Fruit fly (Drosophila melanogaster) whole organism, prepupa: ENCODE measurements around the gene CG42749.

ENCODE experiments used
- CG10669 ChIP-seq: fragments of 200-800 bp; sonication (Bioruptor generic); optimal IDR thresholded peaks from 3 replicates; lab custom pipeline; 2018; ENCODE audit warnings: missing biosample characterization, mild to moderate bottlenecking, missing genetic modification characterization, moderate library complexity
- CG11294 ChIP-seq: fragments of 200-800 bp; sonication (Bioruptor generic); IDR thresholded peaks from 2 replicates; pipeline ENCODE4 v1.3.6; 2022; ENCODE audit warnings: missing biosample characterization, missing genetic modification characterization
- CG11902 ChIP-seq: fragments of 200-800 bp; sonication (Bioruptor generic); optimal IDR thresholded peaks from 3 replicates; lab custom pipeline; 2016; ENCODE audit warnings: missing biosample characterization, missing genetic modification characterization
- CG15336 ChIP-seq: fragments of 200-800 bp; sonication (Bioruptor generic); IDR thresholded peaks from 2 replicates; pipeline ENCODE4 v1.3.6; 2022; ENCODE audit warnings: missing biosample characterization, missing genetic modification characterization
- CG16779 ChIP-seq: fragments of 200-800 bp; sonication (Bioruptor generic); optimal IDR thresholded peaks from 3 replicates; lab custom pipeline; 2017; ENCODE audit warnings: missing biosample characterization, mild to moderate bottlenecking, missing genetic modification characterization
- CG31627 ChIP-seq: fragments of 200-800 bp; sonication (Bioruptor generic); optimal IDR thresholded peaks from 3 replicates; lab custom pipeline; 2016; ENCODE audit warnings: missing biosample characterization, missing genetic modification characterization
- CG32006 ChIP-seq: fragments of 200-800 bp; sonication (Bioruptor generic); optimal IDR thresholded peaks from 3 replicates; lab custom pipeline; 2017; ENCODE audit warnings: missing biosample characterization, mild to moderate bottlenecking, missing genetic modification characterization
- CG4318 ChIP-seq: fragments of 200-800 bp; sonication (Bioruptor generic); optimal IDR thresholded peaks from 3 replicates; lab custom pipeline; 2017; ENCODE audit warnings: missing biosample characterization, mild to moderate bottlenecking, missing genetic modification characterization
- CG6163 ChIP-seq: fragments of 200-800 bp; sonication (Bioruptor generic); IDR thresholded peaks from 3 replicates; pipeline ENCODE4 v1.3.6; 2022; ENCODE audit warnings: missing biosample characterization, missing genetic modification characterization
- CG6276 ChIP-seq: fragments of 200-800 bp; sonication (Bioruptor generic); optimal IDR thresholded peaks from 2 replicates; lab custom pipeline; 2017; ENCODE audit warnings: missing biosample characterization, mild to moderate bottlenecking, missing genetic modification characterization
- CG6808 ChIP-seq: fragments of 200-800 bp; sonication (Bioruptor generic); optimal IDR thresholded peaks from 3 replicates; lab custom pipeline; 2017; ENCODE audit warnings: missing biosample characterization, missing genetic modification characterization, mild to moderate bottlenecking, moderate library complexity, missing genetic modification reagents
- CG7368 ChIP-seq: fragments of 200-800 bp; sonication (Bioruptor generic); optimal IDR thresholded peaks from 3 replicates; lab custom pipeline; 2016; ENCODE audit warnings: missing biosample characterization, missing genetic modification characterization
- CG8319 ChIP-seq: fragments of 200-800 bp; sonication (Bioruptor generic); optimal IDR thresholded peaks from 3 replicates; lab custom pipeline; 2016; ENCODE audit warnings: missing biosample characterization, missing genetic modification characterization
- CG9139 ChIP-seq: fragments of 200-800 bp; sonication (Bioruptor generic); optimal IDR thresholded peaks from 3 replicates; lab custom pipeline; 2017; ENCODE audit warnings: missing biosample characterization, mild to moderate bottlenecking, missing genetic modification characterization
- Eip78C ChIP-seq: fragments of 200-800 bp; sonication (Bioruptor generic); peaks from one replicate; lab custom pipeline; 2016; ENCODE audit warnings: missing biosample characterization, missing genetic modification characterization
- Gug ChIP-seq: fragments of 200-800 bp; sonication (Bioruptor generic); IDR thresholded peaks from 2 replicates; pipeline ENCODE4 v1.3.6; 2022; ENCODE audit warnings: missing biosample characterization, missing genetic modification characterization
- Hr38 ChIP-seq: sonication (Bioruptor generic); optimal IDR thresholded peaks from 2 replicates; lab custom pipeline; 2016; ENCODE audit warnings: missing biosample characterization, missing genetic modification characterization
- Hr4 ChIP-seq: fragments of 200-800 bp; sonication (Bioruptor generic); optimal IDR thresholded peaks from 3 replicates; lab custom pipeline; 2016; ENCODE audit warnings: missing biosample characterization, missing genetic modification characterization
- Smox ChIP-seq: fragments of 200-800 bp; sonication (Bioruptor generic); optimal IDR thresholded peaks from 3 replicates; lab custom pipeline; 2016; ENCODE audit warnings: missing biosample characterization, missing genetic modification characterization
- Sox102F ChIP-seq: fragments of 200-800 bp; sonication (Bioruptor generic); optimal IDR thresholded peaks from 2 replicates; lab custom pipeline; 2016; ENCODE audit warnings: missing biosample characterization, mild to moderate bottlenecking, missing genetic modification characterization
- achi ChIP-seq: fragments of 200-800 bp; sonication (Bioruptor generic); optimal IDR thresholded peaks from 3 replicates; lab custom pipeline; 2016; ENCODE audit warnings: missing biosample characterization, missing genetic modification characterization
- cyc ChIP-seq: fragments of 200-800 bp; sonication (Bioruptor generic); optimal IDR thresholded peaks from 3 replicates; lab custom pipeline; 2016; ENCODE audit warnings: missing biosample characterization, missing genetic modification characterization
- dac ChIP-seq: fragments of 200-800 bp; sonication (Bioruptor generic); optimal IDR thresholded peaks from 2 replicates; lab custom pipeline; 2017; ENCODE audit warnings: missing biosample characterization, mild to moderate bottlenecking, missing genetic modification characterization
- dsx ChIP-seq: fragments of 200-800 bp; optimal IDR thresholded peaks from 3 replicates; lab custom pipeline; 2019; ENCODE audit warnings: missing biosample characterization, mild to moderate bottlenecking, missing genetic modification characterization, moderate library complexity; ENCODE audit not compliant: poor library complexity, severe bottlenecking
- eg ChIP-seq: fragments of 200-800 bp; sonication (Bioruptor generic); IDR thresholded peaks from 3 replicates; pipeline ENCODE4 v1.3.6; 2022; ENCODE audit warnings: missing biosample characterization, missing genetic modification characterization
- esn ChIP-seq: fragments of 200-800 bp; sonication (Bioruptor generic); optimal IDR thresholded peaks from 2 replicates; lab custom pipeline; 2016; ENCODE audit warnings: missing biosample characterization, mild to moderate bottlenecking, missing genetic modification characterization, moderate library complexity
- fkh ChIP-seq: fragments of 200-800 bp; sonication (Bioruptor generic); optimal IDR thresholded peaks from 3 replicates; lab custom pipeline; 2017; ENCODE audit warnings: missing biosample characterization, mild to moderate bottlenecking, missing genetic modification characterization, moderate library complexity
- pdm3 ChIP-seq: fragments of 200-800 bp; sonication (Bioruptor generic); optimal IDR thresholded peaks from 3 replicates; lab custom pipeline; 2016; ENCODE audit warnings: missing biosample characterization, missing genetic modification characterization
- svp ChIP-seq: fragments of 200-800 bp; sonication (Bioruptor generic); peaks from one replicate; lab custom pipeline; 2016; ENCODE audit warnings: missing biosample characterization, missing genetic modification characterization
- topi ChIP-seq: fragments of 200-800 bp; sonication (Bioruptor generic); optimal IDR thresholded peaks from 3 replicates; lab custom pipeline; 2016; ENCODE audit warnings: missing biosample characterization, missing genetic modification characterization
- vri ChIP-seq: fragments of 200-800 bp; sonication (Bioruptor generic); optimal IDR thresholded peaks from 3 replicates; lab custom pipeline; 2016; ENCODE audit warnings: missing biosample characterization, mild to moderate bottlenecking, missing genetic modification characterization

The CG42749 gene

dm6 chrX:5336722-5337121 is 40.9 kb downstream of the CG42749 start (continued):
- TF ChIP-seq CG11902 (GFP tag; lab: Kevin White, UChicago) = peak; percentile 63
- TF ChIP-seq eg = peak; percentile 43; the same call in 1 of the 3 replicates
- TF ChIP-seq pdm3 (GFP tag; lab: Kevin White, UChicago) = peak; percentile 62
- peak; percentile 85 for TF ChIP-seq topi (GFP tag; lab: Kevin White, UChicago)
- TF ChIP-seq fkh (GFP tag; lab: Kevin White, UChicago) = no peak
- peak; percentile 60 for TF ChIP-seq Smox
- no peak for TF ChIP-seq Eip78C
- peak; percentile 22 for TF ChIP-seq CG6808 (GFP tag; lab: Kevin White, UChicago)

dm6 chrX:5337316-5337715 is 41.5 kb downstream of the CG42749 start:
- TF ChIP-seq Sox102F (GFP tag; lab: Kevin White, UChicago) (no peak), CG8319 (GFP tag; lab: Kevin White, UChicago) (peak; percentile 20)

DNA sequence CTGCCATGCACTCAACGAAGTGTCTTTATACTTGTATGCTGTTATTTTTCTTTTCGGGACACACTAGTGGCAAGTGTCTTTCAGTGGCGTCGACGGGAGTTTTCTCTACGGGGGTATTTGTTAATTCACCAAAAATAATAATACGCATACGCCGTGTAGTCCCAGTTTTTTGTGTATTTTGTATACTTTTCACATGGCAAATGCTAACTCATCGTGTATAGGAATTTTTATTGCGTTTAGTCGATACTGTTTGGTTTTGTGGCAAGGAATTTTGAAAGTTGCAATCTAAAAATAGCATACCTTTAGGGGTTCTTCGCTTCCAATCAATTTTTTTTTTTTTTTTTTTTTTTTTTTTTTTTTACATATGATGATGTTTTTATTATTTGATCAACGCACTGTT is 42.6 kb downstream of the CG42749 start:
- TF ChIP-seq CG9139 = no peak
- no peak for TF ChIP-seq vri
- peak; percentile 27 for TF ChIP-seq CG32006
- TF ChIP-seq Hr4 (GFP tag; lab: Kevin White, UChicago) = no peak
- no peak for TF ChIP-seq CG10669 (GFP tag; lab: Kevin White, UChicago)
- no peak for TF ChIP-seq CG7368 (GFP tag; lab: Kevin White, UChicago)

DNA sequence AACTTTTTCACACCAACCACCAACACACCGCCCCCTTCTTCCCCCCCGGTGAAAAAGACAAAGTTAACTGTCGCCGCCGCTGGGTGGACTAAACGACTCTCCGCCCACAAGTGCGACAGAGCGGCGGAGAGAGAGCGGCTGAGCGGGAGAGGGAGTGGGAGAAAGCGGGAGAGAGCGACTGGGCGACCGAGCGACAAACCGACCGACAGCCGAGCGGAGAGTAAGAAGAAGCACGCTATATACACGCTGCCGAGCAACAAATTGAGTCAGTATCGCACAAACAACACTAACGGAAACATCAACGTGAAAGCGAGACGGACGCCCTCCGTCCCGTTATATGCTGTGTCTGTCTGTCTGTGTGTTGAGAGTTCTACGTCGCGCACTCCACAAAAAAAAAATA is 44.1 kb downstream of the CG42749 start, which contains the start of gene SK:
TSS of gene SK (plus strand) at position 267 of the 400 bp plus-strand sequence.
- TF ChIP-seq CG15336 (GFP tag; lab: Robert Waterston, UW) (peak; percentile 19; the same call in 1 of the 2 replicates), eg (peak; percentile 27; the same call in 1 of the 3 replicates), CG31627 (GFP tag; lab: Kevin White, UChicago) (no peak), CG6163 (0 out of 3 replicates have a peak, but pooled peaks have one; percentile 21)

DNA sequence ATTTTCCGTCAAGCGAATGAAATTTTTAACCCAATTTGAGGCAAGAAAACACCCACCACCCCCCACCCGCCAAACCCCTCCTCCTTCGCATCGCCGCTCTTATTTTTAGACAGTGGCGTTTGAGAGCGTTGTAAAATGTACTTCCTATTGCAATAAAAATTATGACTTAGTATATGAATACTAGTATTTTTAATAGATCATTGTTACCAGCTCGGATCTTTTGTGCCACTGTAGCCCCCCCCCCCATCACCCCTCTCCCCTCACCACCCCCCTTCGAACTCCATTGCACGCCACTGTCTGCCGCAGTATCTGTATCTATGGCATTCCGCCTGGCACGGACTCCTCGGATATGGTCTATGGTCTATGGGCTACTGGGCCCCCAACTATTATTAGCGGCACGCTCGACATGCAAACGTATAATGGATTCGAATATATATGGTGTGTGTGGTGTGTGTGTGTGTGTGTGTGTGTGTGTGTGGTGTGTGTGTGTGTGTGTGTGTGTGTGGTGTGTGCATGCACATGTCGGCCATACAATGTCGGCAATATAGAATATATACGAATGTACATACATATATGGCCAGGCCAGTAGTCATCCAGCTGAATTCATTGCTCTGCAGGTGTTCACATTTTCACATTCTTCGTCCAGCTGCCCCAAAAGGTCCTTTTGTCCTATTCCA is 54.2 kb downstream of the CG42749 start:
- TF ChIP-seq CG16779 (tag; lab: Kevin White, UChicago) (no peak), CG8319 (GFP tag; lab: Kevin White, UChicago) (no peak), svp (GFP tag; lab: Kevin White, UChicago) (no peak), CG9139 (no peak), eg (peak; percentile 42; the same call in 2 of the 3 replicates), Hr38 (no peak), CG4318 (no peak), dac (GFP tag; lab: Kevin White, UChicago) (no peak), CG11294 (GFP tag; lab: Robert Waterston, UW) (no peak), CG6276 (GFP tag; lab: Kevin White, UChicago) (peak; percentile 18), pdm3 (GFP tag; lab: Kevin White, UChicago) (no peak), Hr4 (GFP tag; lab: Kevin White, UChicago) (no peak), cyc (GFP tag; lab: Kevin White, UChicago) (no peak), Gug (peak; percentile 30; the same call in 1 of the 2 replicates), esn (GFP tag; lab: Kevin White, UChicago) (no peak), dsx (GFP tag; lab: Kevin White, UChicago) (no peak), achi (no peak), CG32006 (peak; percentile 14), CG15336 (GFP tag; lab: Robert Waterston, UW) (peak; percentile 37; the same call in 1 of the 2 replicates), Sox102F (GFP tag; lab: Kevin White, UChicago) (no peak), CG31627 (GFP tag; lab: Kevin White, UChicago) (no peak)
